Fruit fly (Drosophila melanogaster) S2 (cell line): ENCODE results near the gene CG5877.

ENCODE experiments used
- CG8478 ChIP-seq: fragments of >200 bp; optimal IDR thresholded peaks from 2 replicates; lab custom pipeline; 2018
- CTCF ChIP-seq, 2 experiments: fragments of >200 bp; optimal IDR thresholded peaks; 2 replicates each; lab custom pipeline; 2018

DNA sequence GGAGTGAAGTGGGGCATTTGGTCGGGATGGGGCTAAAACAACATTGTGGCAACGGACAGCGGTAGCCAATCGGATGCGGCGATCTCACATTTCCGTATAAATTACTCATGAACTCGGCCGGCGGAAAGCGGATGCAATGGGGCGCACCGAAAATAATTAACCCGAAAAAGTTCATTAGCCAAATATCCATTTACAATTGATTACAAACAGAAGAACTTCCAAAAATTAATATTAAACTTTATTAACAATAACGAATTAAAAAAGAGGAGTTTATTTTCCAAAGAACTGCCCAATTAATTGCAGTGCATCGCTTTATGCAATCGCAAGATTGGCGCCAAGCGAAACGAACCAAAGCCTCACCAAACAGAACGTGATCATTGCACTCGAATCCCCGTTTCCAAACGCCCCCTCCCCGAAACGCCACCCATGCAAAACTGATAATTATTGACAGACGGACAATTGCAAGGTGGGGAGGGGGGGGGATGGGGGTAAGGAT lies 21.0 kb downstream of the CG5877 start:
- no peak for TF ChIP-seq CG8478 (lab: Kevin White, UChicago)
- no peak for TF ChIP-seq CTCF (optimal IDR thresholded peaks at IDR 0.05; lab: Kevin White, UChicago)
